Worm (Caenorhabditis elegans) whole organism, L4/young adult: ENCODE data around the gene F36G9.3.
"Not testable (repeated sequence)": the region's sequence is repeated elsewhere in the genome, so short reads cannot be mapped to it uniquely, and the experiment has no call there.

Experiments
- W03F9.2 ChIP-seq: fragments of 150-350 bp; optimal IDR thresholded peaks from 2 replicates; lab custom pipeline; 2014; ENCODE audit warnings: missing biosample characterization, missing genetic modification characterization
- dao-5 ChIP-seq: sonication (generic microtip); optimal IDR thresholded peaks from 2 replicates; lab custom pipeline; 2016; ENCODE audit warnings: missing genotype, missing genetic modification characterization, moderate library complexity, missing compliant biosample characterization
- him-1 ChIP-seq: sonication (generic microtip); optimal IDR thresholded peaks from 2 replicates; lab custom pipeline; 2016; ENCODE audit warnings: missing genotype, missing genetic modification reagents, missing genetic modification characterization, missing compliant biosample characterization

Gene F36G9.3

DNA sequence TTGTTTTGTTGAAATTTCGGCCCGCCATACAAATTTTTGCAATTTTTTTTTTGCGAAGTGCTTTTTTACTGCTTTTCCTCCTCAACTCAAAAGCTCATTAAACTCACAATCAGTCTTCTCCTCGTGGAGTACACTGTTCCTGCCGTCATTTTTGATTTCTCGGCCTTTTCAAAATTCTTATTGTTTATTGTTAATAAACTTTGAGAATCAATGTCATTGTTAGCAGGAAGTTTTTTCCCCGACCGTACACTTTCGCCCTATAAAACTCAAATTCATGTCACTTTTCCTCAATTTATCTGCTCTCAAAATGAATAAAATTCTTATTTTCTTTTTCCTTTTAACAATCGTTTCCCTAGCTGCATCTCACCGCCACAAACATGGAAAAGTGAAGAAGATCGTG lies 18.6 kb downstream of the F36G9.3 start, which contains the start of gene clec-232:
Gene clec-232, plus strand, starts transcription at position 301 of the 400 bp plus-strand sequence.
- TF ChIP-seq W03F9.2 (tag; lab: Kevin White, UChicago), result no peak
- TF ChIP-seq dao-5 (tag; lab: Kevin White, UChicago), result no peak
- TF ChIP-seq him-1 (tag; lab: Kevin White, UChicago), result no peak

DNA sequence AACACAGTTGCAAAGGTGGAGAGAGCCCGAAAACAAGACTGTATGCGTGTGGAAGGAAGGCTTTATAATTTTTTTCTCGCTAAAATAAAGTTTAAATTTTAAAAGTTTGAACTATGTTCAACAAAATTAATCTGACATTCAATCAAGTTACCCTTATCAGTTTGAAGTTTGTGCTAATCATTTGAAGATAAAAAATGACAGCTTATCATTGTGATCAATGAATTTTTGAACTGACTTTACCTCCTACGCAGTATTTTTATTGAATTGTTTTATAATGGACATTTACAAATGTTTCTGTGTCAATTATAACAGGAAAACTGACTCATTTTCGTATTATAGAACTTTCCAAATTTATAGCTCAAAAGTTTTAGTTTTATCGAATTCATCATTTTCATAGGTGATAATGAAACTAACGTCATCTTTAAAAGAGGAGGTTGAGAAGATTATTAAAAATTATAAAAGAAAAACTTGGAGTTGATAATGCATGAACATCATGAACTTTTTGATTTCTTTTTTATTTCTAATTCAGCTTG lies 21.1 kb downstream of the F36G9.3 start, which contains the start of gene oac-20:
Gene oac-20, plus strand, starts transcription at position 483 of the 533 bp plus-strand sequence.
- TF ChIP-seq him-1 (tag; lab: Kevin White, UChicago) (no peak), W03F9.2 (tag; lab: Kevin White, UChicago) (no peak), dao-5 (tag; lab: Kevin White, UChicago) (no peak)

DNA sequence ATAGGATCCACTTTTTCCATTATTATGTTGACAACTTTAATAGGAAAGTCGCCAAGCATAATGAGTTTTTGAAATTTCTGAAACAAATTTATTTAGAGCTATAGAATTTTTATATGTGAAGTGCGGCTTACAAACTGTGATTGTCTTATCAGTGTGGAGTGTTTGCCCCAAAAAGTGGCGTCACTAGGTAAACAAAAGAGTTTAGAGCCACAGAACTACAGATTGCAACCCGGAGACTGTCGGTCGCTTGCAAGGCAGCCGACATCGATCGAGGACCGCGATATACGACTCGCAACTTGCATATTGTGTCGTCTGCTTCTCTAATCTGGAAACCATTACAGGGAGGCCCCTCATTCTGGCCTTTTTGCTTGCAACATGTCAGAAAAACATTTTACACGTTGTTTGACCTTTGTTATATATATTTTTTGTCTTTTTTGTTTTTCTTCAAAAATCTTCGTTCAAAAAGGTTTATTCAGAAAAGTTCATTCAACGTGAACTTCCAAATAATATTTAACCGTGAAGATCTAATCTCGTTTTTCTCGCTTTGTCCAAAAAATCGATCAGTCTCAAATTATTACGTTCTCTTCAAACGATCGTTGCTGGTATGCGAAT lies 25.6 kb downstream of the F36G9.3 start, which contains the start of the genes fbxa-99 and F36G9.13:
Gene fbxa-99, minus strand, starts transcription at position 122 of the 612 bp plus-strand sequence.
Gene F36G9.13, plus strand, starts transcription at position 562 of the 612 bp plus-strand sequence.
- TF ChIP-seq dao-5 (tag; lab: Kevin White, UChicago) (no peak), him-1 (tag; lab: Kevin White, UChicago) (no peak), W03F9.2 (tag; lab: Kevin White, UChicago) (no peak)

DNA sequence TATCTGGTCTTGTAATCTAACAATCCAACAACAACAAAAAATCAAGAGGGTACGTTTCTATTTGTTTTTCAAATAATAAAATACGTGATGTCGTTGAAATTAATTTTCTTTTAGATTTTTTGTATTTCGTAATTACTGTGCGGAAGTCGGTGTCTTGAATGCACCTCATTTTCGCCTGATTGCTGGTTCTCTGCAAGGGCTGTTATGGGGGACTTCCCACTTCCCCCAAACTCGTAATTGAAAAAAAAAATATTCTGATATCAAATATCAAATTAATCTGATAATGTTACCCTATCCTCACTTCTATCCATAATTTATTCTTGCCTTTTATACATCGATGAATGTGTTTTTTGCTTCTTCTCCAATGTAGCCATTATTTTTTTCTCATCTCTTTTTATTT lies 30.9 kb downstream of the F36G9.3 start, which contains the start of gene F36G9.15:
Gene F36G9.15, minus strand, starts transcription at position 101 of the 400 bp plus-strand sequence.
- TF ChIP-seq him-1 (tag; lab: Kevin White, UChicago) (no peak), dao-5 (tag; lab: Kevin White, UChicago) (no peak), W03F9.2 (tag; lab: Kevin White, UChicago) (no peak)

DNA sequence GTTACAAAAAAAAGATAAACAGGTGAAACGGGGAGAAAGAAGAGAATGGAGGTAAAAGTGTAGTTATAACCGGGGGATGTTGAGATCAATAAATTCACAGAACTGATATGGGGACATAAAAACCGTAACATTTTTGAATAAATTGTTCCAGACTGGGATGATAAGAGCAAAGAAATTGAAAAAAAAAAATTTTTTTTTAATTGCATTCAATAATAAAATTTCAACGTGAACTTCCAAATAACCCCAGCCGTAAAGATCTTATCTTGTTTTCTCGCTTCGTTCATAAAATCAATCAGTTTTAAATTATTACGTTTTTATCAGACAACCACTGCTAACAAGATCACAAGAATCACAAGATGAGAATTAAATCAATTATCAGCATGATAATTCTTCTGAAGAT lies 34.7 kb downstream of the F36G9.3 start, which contains the start of gene C06C6.7:
Gene C06C6.7, plus strand, starts transcription at position 301 of the 400 bp plus-strand sequence.
- not testable (repeated sequence) for TF ChIP-seq dao-5, W03F9.2, him-1 (tag; lab: Kevin White, UChicago)

DNA sequence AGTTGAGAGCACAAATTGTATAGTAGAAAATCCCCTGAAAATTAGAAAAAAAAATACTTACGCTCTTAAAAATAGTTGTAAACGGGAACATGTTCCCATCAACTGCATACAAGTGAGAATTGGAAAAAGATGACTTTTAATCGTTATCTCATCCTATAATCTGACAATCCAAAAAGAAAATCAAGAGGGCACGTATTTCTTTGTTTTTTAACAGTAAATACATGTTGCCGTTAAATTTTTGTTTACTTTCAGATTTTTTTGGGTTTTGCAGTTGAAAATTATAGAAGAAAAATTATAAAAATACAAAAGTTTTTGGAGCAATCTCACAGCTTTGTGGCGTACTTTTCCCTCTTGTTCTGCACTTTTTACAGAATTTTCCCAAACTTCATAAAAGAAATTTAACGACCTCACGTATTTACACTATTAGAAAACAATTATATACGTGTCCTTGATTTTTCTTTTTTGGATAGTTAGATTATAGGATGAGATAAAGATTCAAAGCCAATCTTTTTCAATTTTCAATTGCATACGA lies 39.5 kb downstream of the F36G9.3 start, which contains the start of the genes C06C6.9 and C06C6.8:
Gene C06C6.9, minus strand, starts transcription at position 101 of the 532 bp plus-strand sequence.
Gene C06C6.8, plus strand, starts transcription at position 482 of the 532 bp plus-strand sequence.
- TF ChIP-seq him-1 (tag; lab: Kevin White, UChicago) (no peak), dao-5 (tag; lab: Kevin White, UChicago) (no peak), W03F9.2 (tag; lab: Kevin White, UChicago) (no peak)

DNA sequence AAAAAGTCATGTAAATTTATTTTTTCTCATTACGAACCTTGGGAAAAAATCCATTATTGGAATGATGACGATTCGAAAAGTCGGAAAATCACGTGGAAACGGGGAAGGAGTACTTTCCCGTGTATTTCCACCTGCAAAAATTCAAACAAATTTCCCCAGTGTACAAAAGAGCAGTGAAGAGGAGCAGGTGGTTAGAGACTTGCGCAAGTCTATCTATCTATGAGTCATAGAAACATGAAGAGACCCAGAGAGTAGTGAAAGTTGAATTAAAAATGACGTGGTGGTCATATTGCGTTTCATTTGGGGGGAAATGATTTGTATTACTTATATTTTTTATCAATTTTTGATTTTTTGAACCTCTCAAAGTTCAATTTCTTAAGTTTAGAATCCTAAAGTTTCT lies 43.2 kb downstream of the F36G9.3 start, which contains the start of gene nhr-50:
Gene nhr-50, minus strand, starts transcription at position 199 of the 400 bp plus-strand sequence.
- TF ChIP-seq W03F9.2 (tag; lab: Kevin White, UChicago) (no peak), dao-5 (tag; lab: Kevin White, UChicago) (no peak), him-1 (tag; lab: Kevin White, UChicago) (no peak)

DNA sequence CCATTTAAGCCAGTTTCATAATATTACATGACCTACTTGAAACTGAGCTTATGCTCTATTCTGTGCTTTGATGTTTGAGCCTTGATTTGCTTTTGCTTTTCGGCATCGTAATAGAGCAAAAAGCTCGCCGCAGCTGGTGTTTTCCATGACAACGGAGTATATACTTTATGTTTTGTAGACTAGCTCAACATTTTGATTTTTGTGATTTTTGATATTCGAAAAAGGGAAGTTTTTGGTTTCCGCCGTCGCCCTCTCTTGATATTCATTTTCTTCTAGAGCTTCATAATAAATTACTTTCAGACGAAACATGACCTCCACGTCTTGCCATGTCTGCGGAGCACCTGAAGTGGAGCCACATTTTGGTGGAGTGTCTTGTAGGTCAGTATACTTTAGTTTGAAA lies 45.1 kb downstream of the F36G9.3 start, which contains the start of gene nhr-63:
Gene nhr-63, plus strand, starts transcription at position 301 of the 400 bp plus-strand sequence.
- TF ChIP-seq W03F9.2 (tag; lab: Kevin White, UChicago) (no peak), him-1 (tag; lab: Kevin White, UChicago) (no peak), dao-5 (tag; lab: Kevin White, UChicago) (no peak)

DNA sequence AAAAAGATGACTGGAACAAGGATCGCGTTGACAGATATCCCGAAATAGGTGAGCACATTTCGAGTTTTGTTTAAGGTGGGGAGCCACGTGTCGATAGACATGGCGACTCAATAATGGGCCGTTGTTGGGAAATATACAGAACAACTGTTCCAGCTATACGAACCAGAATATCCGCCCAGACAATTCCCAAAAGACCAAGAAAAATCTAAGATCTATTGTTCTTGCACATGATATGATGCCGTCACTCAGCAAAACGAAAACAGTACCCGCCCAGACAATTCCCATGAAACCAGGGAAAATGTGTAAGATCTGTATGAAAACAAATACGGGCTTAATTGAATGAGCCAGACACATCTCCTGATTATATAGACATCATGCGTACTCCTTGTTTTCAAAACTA lies 50.3 kb downstream of the F36G9.3 start, which contains the start of gene str-231:
Gene str-231, minus strand, starts transcription at position 101 of the 400 bp plus-strand sequence.
- TF ChIP-seq W03F9.2 (tag; lab: Kevin White, UChicago), result no peak
- no peak for TF ChIP-seq him-1 (tag; lab: Kevin White, UChicago)
- no peak for TF ChIP-seq dao-5 (tag; lab: Kevin White, UChicago)
